Fruit fly (Drosophila melanogaster) whole organism, embryonic: Measurements from ENCODE around the gene Hou.

Experiments used
- Atf3 ChIP-seq: fragments of 200-800 bp; sonication (Bioruptor generic); optimal IDR thresholded peaks from 3 replicates; lab custom pipeline; 2016; ENCODE audit warnings: missing biosample characterization, missing genetic modification characterization
- Awh ChIP-seq: fragments of 200-800 bp; sonication (Bioruptor generic); IDR thresholded peaks from 2 replicates; pipeline ENCODE4, ENCODE4 v1.3.6; 2022; ENCODE audit warnings: missing biosample characterization, missing genetic modification characterization
- B-H1 ChIP-seq: fragments of 200-800 bp; sonication (Bioruptor generic); IDR thresholded peaks from 3 replicates; pipeline ENCODE4 v1.3.6; 2022; ENCODE audit warnings: missing biosample characterization, missing genetic modification characterization
- C15 ChIP-seq: fragments of 200-800 bp; sonication (Bioruptor generic); IDR thresholded peaks from 3 replicates; pipeline ENCODE4 v1.3.6; 2022; ENCODE audit warnings: missing biosample characterization, missing genetic modification characterization
- CG10209 ChIP-seq: fragments of 200-800 bp; sonication (Bioruptor generic); optimal IDR thresholded peaks from 3 replicates; lab custom pipeline; 2017; ENCODE audit warnings: missing biosample characterization, mild to moderate bottlenecking, missing genetic modification characterization, missing genetic modification reagents
- CG10431 ChIP-seq: fragments of 200-800 bp; sonication (Bioruptor generic); optimal IDR thresholded peaks from 3 replicates; lab custom pipeline; 2018; ENCODE audit warnings: missing biosample characterization, mild to moderate bottlenecking, missing genetic modification characterization
- CG11085 ChIP-seq: fragments of 200-800 bp; sonication (Bioruptor generic); IDR thresholded peaks from 2 replicates; pipeline ENCODE4 v1.3.6; 2022; ENCODE audit warnings: missing biosample characterization, missing genetic modification characterization
- CG12236 ChIP-seq: fragments of 200-800 bp; sonication (Bioruptor generic); optimal IDR thresholded peaks from 2 replicates; lab custom pipeline; 2016; ENCODE audit warnings: missing biosample characterization, missing genetic modification characterization
- CG12299 ChIP-seq: fragments of 200-800 bp; sonication (Bioruptor generic); optimal IDR thresholded peaks from 2 replicates; lab custom pipeline; 2018; ENCODE audit warnings: missing biosample characterization, mild to moderate bottlenecking, missing genetic modification characterization
- CG15696 ChIP-seq: fragments of 200-800 bp; sonication (Bioruptor generic); optimal IDR thresholded peaks from 2 replicates; lab custom pipeline; 2019; ENCODE audit warnings: missing biosample characterization, mild to moderate bottlenecking, missing genetic modification characterization, moderate library complexity
- CG1603 ChIP-seq: fragments of 200-800 bp; sonication (Bioruptor generic); optimal IDR thresholded peaks from 2 replicates; lab custom pipeline; 2019; ENCODE audit warnings: missing biosample characterization, mild to moderate bottlenecking, missing genetic modification characterization, moderate library complexity
- CG16779 ChIP-seq: fragments of 200-800 bp; sonication (Bioruptor generic); IDR thresholded peaks from 2 replicates; pipeline ENCODE4 v1.3.6; 2022; ENCODE audit warnings: missing biosample characterization, missing genetic modification characterization
- CG17829 ChIP-seq: fragments of 200-800 bp; optimal IDR thresholded peaks from 2 replicates; lab custom pipeline; 2019; ENCODE audit warnings: missing biosample characterization, mild to moderate bottlenecking, missing genetic modification characterization, moderate library complexity
- CG18476 ChIP-seq: fragments of 200-800 bp; sonication (Bioruptor generic); optimal IDR thresholded peaks from 2 replicates; lab custom pipeline; 2016; ENCODE audit warnings: missing biosample characterization, mild to moderate bottlenecking, missing genetic modification characterization
- CG18599 ChIP-seq: fragments of 200-800 bp; sonication (Bioruptor generic); optimal IDR thresholded peaks from 3 replicates; lab custom pipeline; 2017; ENCODE audit warnings: missing biosample characterization, missing genetic modification characterization, mild to moderate bottlenecking, moderate library complexity, missing genetic modification reagents
- CG18619 ChIP-seq: fragments of 200-800 bp; sonication (Bioruptor generic); optimal IDR thresholded peaks from 3 replicates; lab custom pipeline; 2017; ENCODE audit warnings: missing biosample characterization, mild to moderate bottlenecking, missing genetic modification characterization
- CG30431 ChIP-seq: fragments of 200-800 bp; sonication (Bioruptor generic); optimal IDR thresholded peaks from 2 replicates; lab custom pipeline; 2017; ENCODE audit warnings: missing biosample characterization, missing genetic modification characterization
- CG3726 ChIP-seq: fragments of 200-800 bp; sonication (Bioruptor generic); IDR thresholded peaks from 3 replicates; pipeline ENCODE4, ENCODE4 v1.3.6; 2022; ENCODE audit warnings: missing biosample characterization, missing genetic modification characterization
- CG4328 ChIP-seq: fragments of 200-800 bp; sonication (Bioruptor generic); optimal IDR thresholded peaks from 3 replicates; lab custom pipeline; 2017; ENCODE audit warnings: missing biosample characterization, missing genetic modification reagents, missing genetic modification characterization
- CG4424 ChIP-seq: fragments of 200-800 bp; sonication (Bioruptor generic); optimal IDR thresholded peaks from 3 replicates; lab custom pipeline; 2016; ENCODE audit warnings: missing biosample characterization, missing genetic modification characterization
- CG6175 ChIP-seq: fragments of 200-800 bp; sonication (Bioruptor generic); IDR thresholded peaks from 3 replicates; pipeline ENCODE4 v1.3.6; 2022; ENCODE audit warnings: missing biosample characterization, missing genetic modification characterization
- CG6654 ChIP-seq: fragments of 200-800 bp; sonication (Bioruptor generic); optimal IDR thresholded peaks from 2 replicates; lab custom pipeline; 2017; ENCODE audit warnings: missing biosample characterization, mild to moderate bottlenecking, missing genetic modification characterization
- CG9215 ChIP-seq: fragments of 200-800 bp; sonication (Bioruptor generic); IDR thresholded peaks from 2 replicates; pipeline ENCODE4 v1.3.6; 2022; ENCODE audit warnings: missing biosample characterization, missing genetic modification characterization
- CG9727 ChIP-seq: fragments of 200-800 bp; sonication (Bioruptor generic); optimal IDR thresholded peaks from 3 replicates; lab custom pipeline; 2017; ENCODE audit warnings: missing biosample characterization, mild to moderate bottlenecking, missing genetic modification characterization
- Chrac-16 ChIP-seq: fragments of 200-800 bp; sonication (Bioruptor generic); optimal IDR thresholded peaks from 3 replicates; lab custom pipeline; 2016; ENCODE audit warnings: missing biosample characterization, missing genetic modification characterization
- CkIIα-i1 ChIP-seq: fragments of 200-800 bp; sonication (Bioruptor generic); IDR thresholded peaks from 2 replicates; pipeline ENCODE4 v1.3.6; 2022; ENCODE audit warnings: missing biosample characterization, missing genetic modification characterization
- Dad ChIP-seq: fragments of 200-800 bp; sonication (Bioruptor generic); optimal IDR thresholded peaks from 3 replicates; lab custom pipeline; 2016; ENCODE audit warnings: missing biosample characterization, missing genetic modification characterization
- Dip3 ChIP-seq: fragments of 200-800 bp; sonication (Bioruptor generic); optimal IDR thresholded peaks from 3 replicates; lab custom pipeline; 2016; ENCODE audit warnings: missing biosample characterization, missing genetic modification characterization
- Fer2 ChIP-seq: fragments of 200-800 bp; sonication (Bioruptor generic); optimal IDR thresholded peaks from 2 replicates; lab custom pipeline; 2018; ENCODE audit warnings: missing biosample characterization, mild to moderate bottlenecking, missing genetic modification characterization, moderate library complexity
- HLH3B ChIP-seq: fragments of 200-800 bp; sonication (Bioruptor generic); IDR thresholded peaks from 2 replicates; pipeline ENCODE4 v1.3.6; 2022; ENCODE audit warnings: missing biosample characterization, missing genetic modification characterization
- Hmx ChIP-seq: fragments of 200-800 bp; sonication (Bioruptor generic); optimal IDR thresholded peaks from 2 replicates; lab custom pipeline; 2016; ENCODE audit warnings: missing biosample characterization, missing genetic modification characterization
- NFAT ChIP-seq: fragments of 200-800 bp; sonication (Bioruptor generic); IDR thresholded peaks from 2 replicates; pipeline ENCODE4 v1.3.6; 2022; ENCODE audit warnings: missing biosample characterization, missing genetic modification characterization
- Neu2 ChIP-seq: fragments of 200-800 bp; sonication (Bioruptor generic); optimal IDR thresholded peaks from 3 replicates; lab custom pipeline; 2016; ENCODE audit warnings: missing biosample characterization, missing genetic modification characterization, borderline replicate concordance
- Nf-YA ChIP-seq: fragments of 200-800 bp; sonication (Bioruptor generic); IDR thresholded peaks from 2 replicates; pipeline ENCODE4 v1.3.6; 2022; ENCODE audit warnings: missing biosample characterization, missing genetic modification characterization
- Sox100B ChIP-seq: fragments of 200-800 bp; sonication (Bioruptor generic); optimal IDR thresholded peaks from 3 replicates; lab custom pipeline; 2018; ENCODE audit warnings: missing biosample characterization, mild to moderate bottlenecking, missing genetic modification characterization
- Sry-δ ChIP-seq: fragments of 200-800 bp; sonication (Bioruptor generic); optimal IDR thresholded peaks from 2 replicates; lab custom pipeline; 2016; ENCODE audit warnings: missing biosample characterization, missing genetic modification characterization
- Xbp1 ChIP-seq: fragments of 200-800 bp; sonication (Bioruptor generic); optimal IDR thresholded peaks from 3 replicates; lab custom pipeline; 2016; ENCODE audit warnings: missing biosample characterization, mild to moderate bottlenecking, missing genetic modification characterization
- ac ChIP-seq: fragments of 200-800 bp; sonication (Bioruptor generic); optimal IDR thresholded peaks from 3 replicates; lab custom pipeline; 2017; ENCODE audit warnings: missing biosample characterization, mild to moderate bottlenecking, missing genetic modification characterization
- ara ChIP-seq: fragments of 200-800 bp; sonication (Bioruptor generic); IDR thresholded peaks from 2 replicates; pipeline ENCODE4 v1.3.6; 2022; ENCODE audit warnings: missing biosample characterization, missing genetic modification characterization
- bigmax ChIP-seq: fragments of 200-800 bp; sonication (Bioruptor generic); optimal IDR thresholded peaks from 2 replicates; lab custom pipeline; 2018; ENCODE audit warnings: missing biosample characterization, mild to moderate bottlenecking, missing genetic modification characterization
- cato ChIP-seq: fragments of 200-800 bp; sonication (Bioruptor generic); optimal IDR thresholded peaks from 2 replicates; lab custom pipeline; 2016; ENCODE audit warnings: missing biosample characterization, missing genetic modification characterization, borderline replicate concordance
- chif ChIP-seq, 2 experiments: fragments of 200-800 bp; sonication (Bioruptor generic); optimal IDR thresholded peaks; 3 replicates each; lab custom pipeline; 2016; ENCODE audit warnings: missing biosample characterization in 2 of 2, missing genetic modification characterization in 2 of 2
- ems ChIP-seq: fragments of 200-800 bp; sonication (Bioruptor generic); optimal IDR thresholded peaks from 3 replicates; lab custom pipeline; 2016; ENCODE audit warnings: missing biosample characterization, missing genetic modification characterization
- fru ChIP-seq: fragments of >200 bp; optimal IDR thresholded peaks from 2 replicates; lab custom pipeline; 2017
- gcm2 ChIP-seq: fragments of 200-800 bp; sonication (Bioruptor generic); optimal IDR thresholded peaks from 2 replicates; lab custom pipeline; 2016; ENCODE audit warnings: missing biosample characterization, missing genetic modification characterization
- jing ChIP-seq: fragments of 200-800 bp; sonication (Bioruptor generic); optimal IDR thresholded peaks from 2 replicates; lab custom pipeline; 2018; ENCODE audit warnings: missing biosample characterization, mild to moderate bottlenecking, missing genetic modification characterization
- maf-S ChIP-seq: fragments of 200-800 bp; sonication (Bioruptor generic); optimal IDR thresholded peaks from 2 replicates; lab custom pipeline; 2016; ENCODE audit warnings: missing biosample characterization, missing genetic modification characterization
- mld ChIP-seq: fragments of 200-800 bp; sonication (Bioruptor generic); IDR thresholded peaks from 3 replicates; pipeline ENCODE4 v1.3.6; 2022; ENCODE audit warnings: missing biosample characterization, missing genetic modification characterization; ENCODE audit not compliant: partially characterized antibody
- odd ChIP-seq: fragments of 200-800 bp; sonication (Bioruptor generic); optimal IDR thresholded peaks from 2 replicates; lab custom pipeline; 2017; ENCODE audit warnings: missing biosample characterization, mild to moderate bottlenecking, missing genetic modification characterization
- slbo ChIP-seq: fragments of 200-800 bp; sonication (Bioruptor generic); IDR thresholded peaks from 2 replicates; pipeline ENCODE4 v1.3.6; 2022; ENCODE audit warnings: missing biosample characterization, missing genetic modification characterization
- trh ChIP-seq: fragments of 200-800 bp; sonication (Bioruptor generic); optimal IDR thresholded peaks from 2 replicates; lab custom pipeline; 2016; ENCODE audit warnings: missing biosample characterization, missing genetic modification characterization
- tx ChIP-seq: fragments of 200-800 bp; sonication (Bioruptor generic); optimal IDR thresholded peaks from 2 replicates; lab custom pipeline; 2016; ENCODE audit warnings: missing biosample characterization, missing genetic modification characterization
- vfl ChIP-seq: fragments of 200-800 bp; sonication (Bioruptor generic); optimal IDR thresholded peaks from 2 replicates; lab custom pipeline; 2016; ENCODE audit warnings: missing biosample characterization, missing genetic modification characterization

Gene Hou

DNA sequence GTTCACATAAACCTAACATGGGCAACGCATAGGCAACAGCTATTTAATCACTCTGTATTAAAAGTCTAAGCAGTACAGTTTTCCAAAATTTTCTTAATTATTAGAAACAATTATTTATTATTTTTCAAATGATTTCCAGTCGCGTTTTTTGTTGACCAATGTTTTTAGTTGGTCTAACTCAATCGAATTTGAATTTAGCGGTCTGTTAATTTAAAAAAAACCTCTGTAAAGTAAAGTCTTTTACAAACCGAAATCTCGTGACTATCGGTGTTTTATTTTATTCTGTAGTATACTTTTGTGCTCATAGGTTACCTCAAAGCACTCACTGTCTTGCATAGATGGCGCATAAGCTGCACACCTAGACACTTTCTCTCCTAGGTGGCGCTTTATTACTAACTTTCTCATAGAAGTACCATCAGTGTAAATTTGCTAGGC is 15.1 kb downstream of the Hou start (continued):
- TF ChIP-seq ems (GFP tag; lab: Kevin White, UChicago) (no peak), Hmx (GFP tag; lab: Kevin White, UChicago) (no peak), CG18619 (GFP tag; lab: Kevin White, UChicago) (no peak), C15 (GFP tag; lab: Robert Waterston, UW) (no peak), vfl (GFP tag; lab: Kevin White, UChicago) (no peak), CG12236 (GFP tag; lab: Kevin White, UChicago) (no peak), CG1603 (peak; percentile 58), ac (GFP tag; lab: Kevin White, UChicago) (no peak), CG4424 (no peak), tx (no peak), Awh (GFP tag; lab: Robert Waterston, UW) (no peak), jing (GFP tag; lab: Kevin White, UChicago) (no peak), CG17829 (peak; percentile 47), Dad (GFP tag; lab: Kevin White, UChicago) (peak; percentile 37), trh (no peak), CG18599 (GFP tag; lab: Kevin White, UChicago) (no peak), B-H1 (GFP tag; lab: Robert Waterston, UW) (no peak), CG10431 (GFP tag; lab: Kevin White, UChicago) (no peak), Dip3 (GFP tag; lab: Kevin White, UChicago) (peak; percentile 20), Chrac-16 (GFP tag; lab: Kevin White, UChicago) (peak; percentile 57), slbo (GFP tag; lab: Robert Waterston, UW) (peak; percentile 73), Fer2 (tag; lab: Kevin White, UChicago) (no peak), mld (GFP tag; lab: Robert Waterston, UW) (no peak; the same call in 2 of the 3 replicates), fru (lab: Kevin White, UChicago) (no peak), ara (GFP tag; lab: Robert Waterston, UW) (no peak), CG15696 (peak; percentile 38), Atf3 (GFP tag; lab: Kevin White, UChicago) (no peak), NFAT (GFP tag; lab: Robert Waterston, UW) (peak; percentile 48; the same call in 1 of the 2 replicates), CG6654 (GFP tag; lab: Kevin White, UChicago) (no peak), CG18476 (no peak), HLH3B (GFP tag; lab: Robert Waterston, UW) (no peak), CG4328 (GFP tag; lab: Kevin White, UChicago) (no peak), maf-S (GFP tag; lab: Kevin White, UChicago) (peak; percentile 35), CG6175 (no peak), CG12299 (tag; lab: Kevin White, UChicago) (no peak), CG30431 (GFP tag; lab: Kevin White, UChicago) (no peak), odd (GFP tag; lab: Kevin White, UChicago) (no peak), bigmax (GFP tag; lab: Kevin White, UChicago) (no peak), gcm2 (GFP tag; lab: Kevin White, UChicago) (no peak), cato (GFP tag; lab: Kevin White, UChicago) (no peak), Sry-δ (GFP tag; lab: Kevin White, UChicago) (peak; percentile 55), CG9727 (GFP tag; lab: Kevin White, UChicago) (peak; percentile 17), CG10209 (GFP tag; lab: Kevin White, UChicago) (peak; percentile 44), CkIIα-i1 (GFP tag; lab: Robert Waterston, UW) (no peak), CG3726 (GFP tag; lab: Robert Waterston, UW) (no peak), CG11085 (peak; percentile 42; the same call in 1 of the 2 replicates), chif (GFP tag; optimal IDR thresholded peaks at IDR 0.05; lab: Kevin White, UChicago) (peak; percentile 3 to 49), CG16779 (GFP tag; lab: Robert Waterston, UW) (no peak), Sox100B (GFP tag; lab: Kevin White, UChicago) (no peak), Xbp1 (peak; percentile 68), Nf-YA (GFP tag; lab: Robert Waterston, UW) (no peak), CG9215 (GFP tag; lab: Robert Waterston, UW) (no peak), Neu2 (no peak)
